Worm (Caenorhabditis elegans) whole organism, L2 larva: ENCODE data around the gene C01G10.14.
"Not testable (repeated sequence)": the region's sequence is repeated elsewhere in the genome, so short reads cannot be mapped to it uniquely, and the experiment has no call there.

Experiments
- C34F6.9 ChIP-seq: fragments of 150-350 bp; optimal IDR thresholded peaks from 2 replicates; lab custom pipeline; 2014; ENCODE audit warnings: missing biosample characterization, missing genetic modification characterization
- R02D3.7 ChIP-seq: fragments of 150-350 bp; optimal IDR thresholded peaks from 2 replicates; lab custom pipeline; 2014; ENCODE audit warnings: missing biosample characterization, missing genetic modification characterization
- Y55F3AM.14 ChIP-seq: fragments of 200-800 bp; sonication (Bioruptor generic); optimal IDR thresholded peaks from 2 replicates; lab custom pipeline; 2018; ENCODE audit warnings: mild to moderate bottlenecking, missing genetic modification characterization, missing compliant biosample characterization
- ZK546.5 ChIP-seq: sonication (generic microtip); optimal IDR thresholded peaks from 2 replicates; lab custom pipeline; 2017; ENCODE audit warnings: missing biosample characterization, missing genetic modification characterization
- aly-2 ChIP-seq: fragments of 150-350 bp; optimal IDR thresholded peaks from 2 replicates; lab custom pipeline; 2014; ENCODE audit warnings: missing biosample characterization, missing genetic modification characterization
- ama-1 ChIP-seq: fragments of 150-350 bp; optimal IDR thresholded peaks from 2 replicates; lab custom pipeline; 2018; ENCODE audit warnings: inconsistent platforms
- blmp-1 ChIP-seq: sonication (generic microtip); optimal IDR thresholded peaks from 2 replicates; lab custom pipeline; 2017; ENCODE audit warnings: missing genetic modification characterization, mild to moderate bottlenecking, missing compliant biosample characterization, antibody characterized with exemption, moderate library complexity; ENCODE audit not compliant: insufficient read depth
- ceh-82 ChIP-seq: fragments of 150-350 bp; optimal IDR thresholded peaks from 2 replicates; lab custom pipeline; 2014; ENCODE audit warnings: missing biosample characterization, missing genetic modification characterization
- crh-2 ChIP-seq: sonication (generic microtip); optimal IDR thresholded peaks from 2 replicates; lab custom pipeline; 2017; ENCODE audit warnings: missing biosample characterization, missing genetic modification characterization
- fos-1 ChIP-seq: fragments of 150-350 bp; optimal IDR thresholded peaks from 2 replicates; lab custom pipeline; 2014; ENCODE audit warnings: missing biosample characterization, missing genetic modification characterization
- gmeb-1 ChIP-seq: fragments of 150-350 bp; optimal IDR thresholded peaks from 2 replicates; lab custom pipeline; 2014; ENCODE audit warnings: missing biosample characterization, missing genetic modification characterization
- lin-11 ChIP-seq: fragments of 150-350 bp; sonication (generic microtip); optimal IDR thresholded peaks from 2 replicates; lab custom pipeline; 2014; ENCODE audit warnings: missing biosample characterization, missing genetic modification characterization, inconsistent platforms, mixed read lengths
- lin-13 ChIP-seq: fragments of 150-350 bp; optimal IDR thresholded peaks from 2 replicates; lab custom pipeline; 2014; ENCODE audit warnings: missing biosample characterization, missing genetic modification reagents, missing genetic modification characterization
- lsy-2 ChIP-seq, 2 experiments: fragments of 150-350 bp in 1 of 2; sonication (generic microtip) in 1 of 2; optimal IDR thresholded peaks; 2 replicates each; lab custom pipeline; 2014 to 2017; ENCODE audit warnings: missing biosample characterization in 2 of 2, missing genetic modification characterization in 2 of 2
- mbf-1 ChIP-seq: sonication (generic microtip); optimal IDR thresholded peaks from 2 replicates; lab custom pipeline; 2017; ENCODE audit warnings: missing biosample characterization, missing genetic modification characterization
- mdl-1 ChIP-seq, 2 experiments: fragments of 150-350 bp in 1 of 2; sonication (generic microtip) in 1 of 2; optimal IDR thresholded peaks; 2 replicates each; lab custom pipeline; 2017; ENCODE audit warnings: missing biosample characterization in 2 of 2, missing genetic modification characterization in 2 of 2
- nhr-10 ChIP-seq: sonication (generic microtip); optimal IDR thresholded peaks from 2 replicates; lab custom pipeline; 2017; ENCODE audit warnings: missing biosample characterization, missing genetic modification characterization
- nhr-12 ChIP-seq: fragments of 150-350 bp; optimal IDR thresholded peaks from 2 replicates; lab custom pipeline; 2014; ENCODE audit warnings: missing biosample characterization, missing genetic modification characterization
- nhr-129 ChIP-seq: fragments of 150-350 bp; optimal IDR thresholded peaks from 2 replicates; lab custom pipeline; 2014; ENCODE audit warnings: missing biosample characterization, missing genetic modification characterization
- nhr-21 ChIP-seq: fragments of 150-350 bp; optimal IDR thresholded peaks from 2 replicates; lab custom pipeline; 2014; ENCODE audit warnings: missing biosample characterization, missing genetic modification characterization
- nhr-23 ChIP-seq: fragments of 150-350 bp; optimal IDR thresholded peaks from 2 replicates; lab custom pipeline; 2014; ENCODE audit warnings: missing biosample characterization, missing genetic modification reagents, missing genetic modification characterization
- nhr-237 ChIP-seq: fragments of 150-350 bp; optimal IDR thresholded peaks from 2 replicates; lab custom pipeline; 2014; ENCODE audit warnings: missing biosample characterization, missing genetic modification characterization
- nhr-77 ChIP-seq: fragments of 150-350 bp; optimal IDR thresholded peaks from 2 replicates; lab custom pipeline; 2014; ENCODE audit warnings: missing biosample characterization, missing genetic modification characterization
- sem-4 ChIP-seq: fragments of 150-350 bp; optimal IDR thresholded peaks from 2 replicates; lab custom pipeline; 2014; ENCODE audit warnings: missing biosample characterization, missing genetic modification reagents, missing genetic modification characterization
- sma-3 ChIP-seq: sonication (generic microtip); optimal IDR thresholded peaks from 2 replicates; lab custom pipeline; 2016; ENCODE audit warnings: missing genetic modification reagents, missing genetic modification characterization, missing compliant biosample characterization
- sma-9 ChIP-seq, 2 experiments: fragments of 150-350 bp in 1 of 2; sonication (generic microtip) in 1 of 2; optimal IDR thresholded peaks; 2 replicates each; lab custom pipeline; 2014 to 2016; ENCODE audit warnings: missing genetic modification characterization in 2 of 2, mild to moderate bottlenecking in 1 of 2, missing biosample characterization in 1 of 2, missing compliant biosample characterization in 1 of 2, missing genetic modification reagents in 1 of 2, moderate library complexity in 1 of 2
- snpc-4 ChIP-seq: fragments of 150-350 bp; optimal IDR thresholded peaks from 2 replicates; lab custom pipeline; 2014; ENCODE audit warnings: missing biosample characterization, missing genetic modification characterization
- unc-39 ChIP-seq: fragments of 150-350 bp; optimal IDR thresholded peaks from 2 replicates; lab custom pipeline; 2014; ENCODE audit warnings: missing biosample characterization, missing genetic modification characterization
- unc-62 ChIP-seq: fragments of 150-350 bp; optimal IDR thresholded peaks from 2 replicates; lab custom pipeline; 2014; ENCODE audit warnings: missing biosample characterization, missing genetic modification reagents, missing genetic modification characterization
- zag-1 ChIP-seq: fragments of 150-350 bp; optimal IDR thresholded peaks from 2 replicates; lab custom pipeline; 2014; ENCODE audit warnings: missing biosample characterization, missing genetic modification characterization
- ztf-1 ChIP-seq: fragments of 200-800 bp; sonication (Bioruptor generic); conservative IDR thresholded peaks from 2 replicates; pipeline ENCODE4 v1.3.6; 2022; ENCODE audit warnings: missing genetic modification characterization, missing compliant biosample characterization
- ztf-11 ChIP-seq: sonication (generic microtip); optimal IDR thresholded peaks from 2 replicates; lab custom pipeline; 2017; ENCODE audit warnings: missing biosample characterization, missing genetic modification characterization

C01G10.14 gene

DNA sequence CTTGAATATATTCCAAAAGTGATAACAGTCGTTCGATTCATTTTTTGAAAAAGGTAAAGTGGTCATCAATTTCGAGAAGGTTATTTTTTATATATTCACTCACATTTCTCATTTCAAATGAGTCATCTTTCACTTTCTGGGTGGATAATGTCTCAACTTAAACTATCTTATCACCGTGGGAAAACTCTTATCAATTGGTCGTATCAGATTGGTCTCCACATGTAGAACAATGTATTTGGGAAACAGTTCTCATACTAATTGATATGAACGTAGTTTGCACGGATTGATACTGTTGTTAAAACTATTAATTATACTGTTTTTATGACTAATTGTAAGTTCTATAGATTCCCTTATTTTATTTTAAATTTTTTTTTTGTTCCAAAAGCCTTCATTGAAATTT is 28.1 kb upstream of the C01G10.14 start:
- TF ChIP-seq fos-1 (tag; lab: Kevin White, UChicago) (peak; percentile 85), mbf-1 (tag; lab: Kevin White, UChicago) (no peak), zag-1 (tag; lab: Kevin White, UChicago) (no peak), ama-1 (no peak), ZK546.5 (tag; lab: Kevin White, UChicago) (no peak), sma-9 (GFP tag; optimal IDR thresholded peaks at IDR 0.05; lab: Kevin White, UChicago) (no peak), sma-9 (tag; optimal IDR thresholded peaks at IDR 0.05; lab: Kevin White, UChicago) (no peak), blmp-1 (tag; lab: Kevin White, UChicago) (no peak), sem-4 (no peak)

DNA sequence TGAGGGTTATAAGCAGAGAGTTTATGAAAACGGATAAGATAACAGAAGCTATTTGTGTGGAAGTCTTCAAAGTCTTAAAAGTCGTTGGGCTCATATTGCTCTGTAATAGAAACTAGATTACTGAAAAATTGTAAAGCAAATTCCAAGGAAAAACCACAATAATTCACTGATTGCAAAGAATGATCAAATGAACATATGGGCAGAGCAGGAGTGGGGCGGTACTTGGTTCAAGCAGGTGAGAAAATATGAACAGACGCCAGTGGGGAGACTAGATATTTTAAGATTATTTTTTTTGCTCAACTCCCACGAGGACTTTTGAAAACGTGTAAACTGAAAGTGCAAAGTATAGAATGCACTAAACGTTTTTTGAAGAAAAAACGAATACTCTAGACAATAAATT is 26.7 kb upstream of the C01G10.14 start, which contains the start of gene str-171:
TSS of gene str-171 (minus strand) at position 101 of the 400 bp plus-strand sequence.
- TF ChIP-seq sma-3 (no peak), nhr-12 (no peak), Y55F3AM.14 (GFP tag; lab: Kevin White, UChicago) (no peak), ztf-1 (GFP tag; lab: Robert Waterston, UW) (no peak), ZK546.5 (tag; lab: Kevin White, UChicago) (no peak), nhr-237 (tag; lab: Kevin White, UChicago) (no peak), aly-2 (no peak), gmeb-1 (no peak), fos-1 (tag; lab: Kevin White, UChicago) (no peak), sma-9 (GFP tag; optimal IDR thresholded peaks at IDR 0.05; lab: Kevin White, UChicago) (no peak), sma-9 (tag; optimal IDR thresholded peaks at IDR 0.05; lab: Kevin White, UChicago) (no peak)

DNA sequence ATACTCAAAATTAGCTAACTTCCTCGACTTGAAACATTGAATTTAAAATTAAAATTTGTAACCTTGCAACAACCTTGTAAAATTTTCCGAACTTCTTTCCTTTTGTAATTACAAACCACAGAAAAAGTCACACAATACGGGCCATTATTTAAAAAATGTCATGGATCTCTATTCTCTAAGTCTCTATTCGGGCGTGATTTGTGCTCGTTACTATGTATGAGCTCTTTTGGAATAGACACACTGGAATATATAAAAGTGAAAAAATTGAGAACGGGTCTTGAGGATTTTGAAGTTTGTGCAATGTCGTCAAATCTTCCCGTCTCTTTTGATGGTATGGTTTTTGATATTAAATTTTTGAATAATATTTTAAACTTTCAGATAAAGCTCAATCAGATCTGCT is 22.2 kb upstream of the C01G10.14 start, which contains the start of gene srr-7:
TSS of gene srr-7 (plus strand) at position 301 of the 400 bp plus-strand sequence.
- no peak for TF ChIP-seq nhr-129 (tag; lab: Kevin White, UChicago)
- no peak for TF ChIP-seq mbf-1 (tag; lab: Kevin White, UChicago)
- TF ChIP-seq ama-1: no peak
- no peak for TF ChIP-seq lin-11 (tag; lab: Kevin White, UChicago)
- no peak for TF ChIP-seq sma-9 (GFP tag; optimal IDR thresholded peaks at IDR 0.05; lab: Kevin White, UChicago)
- TF ChIP-seq sma-9 (tag; optimal IDR thresholded peaks at IDR 0.05; lab: Kevin White, UChicago): no peak
- no peak for TF ChIP-seq nhr-77 (tag; lab: Kevin White, UChicago)
- no peak for TF ChIP-seq nhr-23
- no peak for TF ChIP-seq nhr-12
- TF ChIP-seq ztf-11 (tag; lab: Kevin White, UChicago): no peak
- no peak for TF ChIP-seq aly-2
- no peak for TF ChIP-seq nhr-21 (tag; lab: Kevin White, UChicago)
- TF ChIP-seq C34F6.9 (tag; lab: Kevin White, UChicago): no peak
- TF ChIP-seq crh-2 (tag; lab: Kevin White, UChicago): no peak
- no peak for TF ChIP-seq mdl-1 (tag; optimal IDR thresholded peaks at IDR 0.05; lab: Kevin White, UChicago)
- TF ChIP-seq snpc-4: no peak
- no peak for TF ChIP-seq lsy-2 (tag; optimal IDR thresholded peaks at IDR 0.05; lab: Kevin White, UChicago)
- TF ChIP-seq fos-1 (tag; lab: Kevin White, UChicago): no peak
- no peak for TF ChIP-seq unc-62
- TF ChIP-seq nhr-10 (tag; lab: Kevin White, UChicago): no peak
- TF ChIP-seq ztf-1 (GFP tag; lab: Robert Waterston, UW): no peak
- TF ChIP-seq, all 48 proteins: peak for 0

DNA sequence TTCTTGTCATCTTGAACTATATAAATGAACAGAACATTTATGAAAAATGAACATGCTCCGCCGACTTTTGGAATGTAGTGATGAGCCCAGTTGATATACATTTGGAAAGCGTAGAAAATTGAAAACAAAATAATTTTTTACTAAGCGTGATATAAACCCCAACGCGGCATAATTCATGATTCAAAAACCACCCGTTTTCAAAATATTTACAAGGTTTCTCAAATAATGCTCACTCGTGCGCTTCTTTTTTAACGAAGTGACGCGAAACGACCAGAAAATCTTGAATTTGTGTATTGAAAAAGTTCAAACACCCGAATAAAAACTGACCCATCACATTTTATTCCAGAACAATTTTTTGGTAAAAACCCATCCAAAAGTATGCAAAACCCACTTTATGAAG is 21.7 kb upstream of the C01G10.14 start, which contains the start of gene srj-27:
TSS of gene srj-27 (minus strand) at position 101 of the 400 bp plus-strand sequence.
- no peak for TF ChIP-seq sem-4
- no peak for TF ChIP-seq lsy-2 (tag; optimal IDR thresholded peaks at IDR 0.05; lab: Kevin White, UChicago)
- TF ChIP-seq R02D3.7 (tag; lab: Kevin White, UChicago): no peak
- TF ChIP-seq sma-3: no peak
- TF ChIP-seq sma-9 (GFP tag; optimal IDR thresholded peaks at IDR 0.05; lab: Kevin White, UChicago): no peak
- TF ChIP-seq sma-9 (tag; optimal IDR thresholded peaks at IDR 0.05; lab: Kevin White, UChicago): no peak
- no peak for TF ChIP-seq unc-39 (tag; lab: Kevin White, UChicago)
- TF ChIP-seq lin-13 (GFP tag; lab: Kevin White, UChicago): no peak
- TF ChIP-seq mdl-1 (tag; optimal IDR thresholded peaks at IDR 0.05; lab: Kevin White, UChicago): no peak
- TF ChIP-seq, all 48 proteins: peak for 0

DNA sequence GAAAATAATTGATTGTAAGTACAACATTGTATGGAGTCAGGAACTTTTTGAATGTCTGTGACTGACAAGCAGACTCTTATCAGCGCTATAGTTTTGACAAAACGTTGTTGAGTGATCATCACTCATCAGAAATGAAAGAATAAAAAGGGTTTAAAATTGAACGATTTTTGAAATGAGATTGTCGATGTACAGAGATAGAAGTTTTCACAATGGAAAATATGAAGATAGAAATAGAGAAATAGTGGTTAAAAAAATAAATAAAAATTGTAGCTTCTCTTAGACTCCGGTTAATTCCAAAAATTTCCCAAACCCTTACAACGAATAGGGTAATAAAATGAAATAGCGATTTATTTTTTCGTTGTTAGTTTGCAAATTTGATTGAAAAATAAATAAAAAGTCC is 19.4 kb upstream of the C01G10.14 start, which contains the start of gene ugt-30:
TSS of gene ugt-30 (minus strand) at position 101 of the 400 bp plus-strand sequence.
- not testable (repeated sequence) for TF ChIP-seq ceh-82 (tag; lab: Kevin White, UChicago); C34F6.9 (tag; lab: Kevin White, UChicago); Y55F3AM.14 (GFP tag; lab: Kevin White, UChicago)
